Worm (Caenorhabditis elegans): ENCODE results near the gene aexr-2.

- no peak for TF ChIP-seq F37D6.2 (tag; optimal IDR thresholded peaks at IDR 0.05)
- TF ChIP-seq unc-130 (GFP tag; optimal IDR thresholded peaks at IDR 0.05): no peak
- TF ChIP-seq zfp-3 (GFP tag; conservative IDR thresholded peaks at IDR 0.05): no peak
- no peak for TF ChIP-seq mxl-2 (GFP tag; conservative IDR thresholded peaks at IDR 0.05)
- no peak for TF ChIP-seq Y5F2A.4 (GFP tag; optimal IDR thresholded peaks at IDR 0.05)
Observed at ce11 chrX:6606991-6607390, 24.3 kb downstream of the aexr-2 start, which contains the start of gene cpr-6.
